Worm (Caenorhabditis elegans): ENCODE results near the gene ulp-1.
A peak's percentile ranks its signal among the peaks of the same experiment; 100 is the strongest.

Gene ulp-1

ce11 chrIII:5153137-5153536 is 16.5 kb downstream of the ulp-1 start, which contains the start of the genes rbm-42 and grwd-1:
Gene rbm-42 (minus strand): TSS chrIII:5153229.
Gene grwd-1 (plus strand): TSS chrIII:5153464.
- TF ChIP-seq nhr-12 (tag; optimal IDR thresholded peaks at IDR 0.05) (no peak), blmp-1 (tag; optimal IDR thresholded peaks at IDR 0.05) (peak; percentile 15), mep-1 (tag; optimal IDR thresholded peaks at IDR 0.05) (peak; percentile 62), pag-3 (tag; optimal IDR thresholded peaks at IDR 0.05; ENCODE audit: borderline replicate concordance, insufficient read depth) (no peak), efl-1 (optimal IDR thresholded peaks at IDR 0.05) (peak; percentile 32 to 43), efl-1 (GFP tag; optimal IDR thresholded peaks at IDR 0.05 in 1 of 2) (peak; percentile 58 to 76), F16B12.6 (tag; optimal IDR thresholded peaks at IDR 0.05) (peak; percentile 83), lin-39 (tag; optimal IDR thresholded peaks at IDR 0.05) (no peak), ama-1 (optimal IDR thresholded peaks at IDR 0.05) (no peak), fkh-10 (GFP tag; optimal IDR thresholded peaks at IDR 0.05) (no peak), nhr-90 (tag; optimal IDR thresholded peaks at IDR 0.05; ENCODE audit: poor library complexity) (no peak), ceh-88 (GFP tag; IDR thresholded peaks at IDR 0.05) (no peak), lin-35 (GFP tag; optimal IDR thresholded peaks at IDR 0.05) (peak; percentile 21 to 57), Y116A8C.19 (tag; optimal IDR thresholded peaks at IDR 0.05; ENCODE audit: borderline replicate concordance) (no peak), skn-1 (tag; optimal IDR thresholded peaks at IDR 0.05) (peak; percentile 20), snu-23 (GFP tag; optimal IDR thresholded peaks at IDR 0.05) (peak; percentile 30), tbx-2 (tag; optimal IDR thresholded peaks at IDR 0.05) (peak; percentile 42), lsy-2 (tag; optimal IDR thresholded peaks at IDR 0.05) (peak; percentile 27 to 66), C16A3.4 (tag; optimal IDR thresholded peaks at IDR 0.05) (peak; percentile 8), dpl-1 (GFP tag; optimal IDR thresholded peaks at IDR 0.05) (peak in 2 of 3 experiments; percentile 49 to 57)

DNA sequence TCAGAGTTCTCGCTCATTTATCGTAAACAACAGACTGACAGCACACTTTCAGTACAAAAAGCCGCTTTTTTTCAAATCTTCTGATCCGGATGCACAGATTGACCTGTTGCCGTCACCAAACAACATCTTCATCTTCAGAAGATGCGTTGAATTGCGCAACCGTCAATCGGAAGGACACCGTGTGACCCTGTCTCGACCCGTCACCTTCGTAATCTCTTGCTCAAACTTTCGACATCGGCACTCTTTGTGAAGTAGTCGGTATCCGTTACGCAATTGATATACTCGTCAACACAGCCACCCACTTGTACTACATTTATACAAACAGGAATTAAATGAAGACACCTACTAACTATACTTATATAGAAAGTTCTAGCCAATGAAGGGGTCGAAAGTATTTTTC is 18.6 kb downstream of the ulp-1 start:
- TF ChIP-seq unc-86 (tag; optimal IDR thresholded peaks at IDR 0.05): no peak
- TF ChIP-seq ztf-11 (tag; optimal IDR thresholded peaks at IDR 0.05): no peak
- no peak for TF ChIP-seq jun-1 (tag; optimal IDR thresholded peaks at IDR 0.05)
- no peak for TF ChIP-seq ceh-90 (tag; optimal IDR thresholded peaks at IDR 0.05)
- no peak for TF ChIP-seq pag-3 (tag; optimal IDR thresholded peaks at IDR 0.05; ENCODE audit: borderline replicate concordance, insufficient read depth)
- no peak for TF ChIP-seq unc-30 (tag; optimal IDR thresholded peaks at IDR 0.05)

- no peak for TF ChIP-seq nhr-84 (tag; optimal IDR thresholded peaks at IDR 0.05)
- no peak for TF ChIP-seq aha-1 (tag; optimal IDR thresholded peaks at IDR 0.05)
- no peak for TF ChIP-seq dsc-1 (tag; optimal IDR thresholded peaks at IDR 0.05)
- no peak for TF ChIP-seq mab-9 (GFP tag; IDR thresholded peaks at IDR 0.05)
- TF ChIP-seq swsn-7 (tag; optimal IDR thresholded peaks at IDR 0.05): no peak
- no peak for TF ChIP-seq lin-15B (tag; optimal IDR thresholded peaks at IDR 0.05)
- TF ChIP-seq efl-3 (GFP tag; optimal IDR thresholded peaks at IDR 0.05): no peak
- TF ChIP-seq nhr-76 (tag; optimal IDR thresholded peaks at IDR 0.05): no peak
- TF ChIP-seq isw-1 (GFP tag; IDR thresholded peaks at IDR 0.05): no peak
- no peak for TF ChIP-seq lin-14 (GFP tag; optimal IDR thresholded peaks at IDR 0.05)
- TF ChIP-seq egl-13 (tag; optimal IDR thresholded peaks at IDR 0.05): no peak
- TF ChIP-seq irx-1 (tag; optimal IDR thresholded peaks at IDR 0.05): no peak
- TF ChIP-seq pax-3 (tag; optimal IDR thresholded peaks at IDR 0.05): no peak
- no peak for TF ChIP-seq unc-30 (tag; optimal IDR thresholded peaks at IDR 0.05)
- no peak for TF ChIP-seq lir-3 (tag; optimal IDR thresholded peaks at IDR 0.05; ENCODE audit: poor library complexity)
- TF ChIP-seq sptf-1 (tag; optimal IDR thresholded peaks at IDR 0.05): no peak
Measured at ce11 chrIII:5150012-5150411, 19.6 kb downstream of the ulp-1 start.

- TF ChIP-seq lsy-2 (tag; optimal IDR thresholded peaks at IDR 0.05) (no peak), nhr-76 (tag; optimal IDR thresholded peaks at IDR 0.05) (no peak)
Measured at ce11 chrIII:5149478-5149877, 20.1 kb downstream of the ulp-1 start, which contains the start of gene Y54H5A.2. Gene Y54H5A.2 (minus strand): TSS chrIII:5149578.

Measured in whole organism, L1 larva.